Fruit fly (Drosophila melanogaster): ENCODE measurements around the gene CG45101.
A peak's percentile ranks its signal among the peaks of the same experiment; 100 is the strongest.

The CG45101 gene

DNA sequence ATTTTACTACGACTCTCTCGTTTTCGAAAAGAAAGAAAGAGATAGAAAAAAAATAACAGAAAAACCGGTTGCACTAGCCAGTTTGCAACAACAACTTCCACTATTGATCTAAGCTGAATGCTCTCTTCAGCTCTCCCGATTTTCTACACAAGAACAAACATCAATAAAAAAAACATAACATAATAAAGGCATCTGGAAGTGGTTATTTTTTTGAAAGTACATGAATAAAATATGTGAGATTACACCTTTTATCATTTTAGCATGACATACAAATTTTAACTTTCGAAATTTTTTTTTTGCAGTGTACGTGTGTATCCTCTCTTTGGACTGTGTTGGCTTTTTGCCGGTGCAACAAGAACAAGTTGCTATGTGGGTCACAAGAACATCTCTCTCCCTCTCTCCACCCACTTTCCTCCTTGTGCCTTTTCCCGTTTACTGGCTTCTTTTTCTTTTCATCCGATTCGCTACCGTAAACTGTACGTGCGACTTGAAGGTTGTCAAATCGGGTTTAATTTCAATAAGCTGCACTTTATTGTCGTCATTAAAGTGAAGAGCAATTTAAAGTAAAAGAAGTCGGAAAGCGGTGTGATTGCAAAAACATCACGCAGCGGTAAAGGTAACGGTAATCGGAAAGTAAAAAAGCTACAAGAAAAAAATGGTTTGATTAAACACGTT lies 19.9 kb downstream of the CG45101 start (continued):
- peak; percentile 73; the same call in 1 of the 4 replicates for TF ChIP-seq chinmo (GFP tag; IDR thresholded peaks at IDR 0.05; ENCODE audit: partially characterized antibody)
- TF ChIP-seq Dfd (GFP tag; optimal IDR thresholded peaks at IDR 0.05) = no peak
- peak; percentile 93 for TF ChIP-seq esg (GFP tag; conservative IDR thresholded peaks at IDR 0.05)
- TF ChIP-seq Deaf1 (tag; optimal IDR thresholded peaks at IDR 0.05) = no peak

DNA sequence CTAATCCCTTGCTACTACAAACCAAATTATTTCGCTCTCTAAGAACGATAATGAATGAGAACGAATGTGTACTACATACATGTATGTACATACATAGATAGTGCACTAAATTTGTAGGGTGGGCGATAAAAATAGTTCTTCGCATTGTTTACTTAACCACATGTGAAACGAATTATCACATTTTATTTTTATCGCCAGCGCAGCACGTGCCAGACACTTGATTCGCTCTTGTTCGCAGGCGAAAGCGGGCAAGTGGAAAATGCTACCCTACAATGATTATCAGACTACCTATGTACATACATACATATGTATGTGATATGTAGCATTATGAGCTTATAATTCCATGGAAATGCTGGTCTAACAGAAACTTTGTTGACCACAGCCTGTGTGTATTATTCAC lies 21.0 kb downstream of the CG45101 start:
- TF ChIP-seq ewg (GFP tag; optimal IDR thresholded peaks at IDR 0.05) (no peak), pros (GFP tag; optimal IDR thresholded peaks at IDR 0.05) (peak; percentile 7), chinmo (GFP tag; IDR thresholded peaks at IDR 0.05; ENCODE audit: partially characterized antibody) (0 out of 4 replicates have a peak, but pooled peaks have one; percentile 46), Ravus (GFP tag; IDR thresholded peaks at IDR 0.05) (no peak), Sry-δ (GFP tag; optimal IDR thresholded peaks at IDR 0.05) (no peak), CG17912 (GFP tag; optimal IDR thresholded peaks at IDR 0.05) (no peak), exex (tag; optimal IDR thresholded peaks at IDR 0.05) (peak; percentile 54), so (GFP tag; IDR thresholded peaks at IDR 0.05) (0 out of 3 replicates have a peak, but pooled peaks have one; percentile 31), CG2199 (GFP tag; IDR thresholded peaks at IDR 0.05) (0 out of 3 replicates have a peak, but pooled peaks have one; percentile 23), grau (tag; optimal IDR thresholded peaks at IDR 0.05) (peak; percentile 0), cwo (GFP tag; optimal IDR thresholded peaks at IDR 0.05) (peak; percentile 98), Meics (GFP tag; optimal IDR thresholded peaks at IDR 0.05) (no peak), fd3F (GFP tag; optimal IDR thresholded peaks at IDR 0.05) (peak; percentile 4), ems (GFP tag; optimal IDR thresholded peaks at IDR 0.05) (no peak), wdn (GFP tag; IDR thresholded peaks at IDR 0.05) (no peak), CG17328 (GFP tag; IDR thresholded peaks at IDR 0.05) (0 out of 2 replicates have a peak, but pooled peaks have one; percentile 11), CG15479 (GFP tag; optimal IDR thresholded peaks at IDR 0.05) (peak; percentile 48), CTCF (GFP tag; optimal IDR thresholded peaks at IDR 0.05) (no peak), CG2120 (GFP tag; optimal IDR thresholded peaks at IDR 0.05) (no peak), Hey (tag; optimal IDR thresholded peaks at IDR 0.05) (peak; percentile 99), Med (GFP tag) (peak; percentile 54), CG13775 (GFP tag; optimal IDR thresholded peaks at IDR 0.05) (no peak), sens (GFP tag) (peak; percentile 59), CG12071 (GFP tag; optimal IDR thresholded peaks at IDR 0.05) (peak; percentile 50), dm (GFP tag; optimal IDR thresholded peaks at IDR 0.05) (peak; percentile 29), cg (GFP tag; optimal IDR thresholded peaks at IDR 0.05) (peak; percentile 46), eyg (GFP tag; optimal IDR thresholded peaks at IDR 0.05) (no peak), sug (tag; optimal IDR thresholded peaks at IDR 0.05) (peak; percentile 92), CG6813 (GFP tag; optimal IDR thresholded peaks at IDR 0.05) (peak; percentile 41), CG1603 (tag; optimal IDR thresholded peaks at IDR 0.05) (peak; percentile 10), bigmax (GFP tag; optimal IDR thresholded peaks at IDR 0.05) (peak; percentile 63), fd64A (GFP tag; optimal IDR thresholded peaks at IDR 0.05) (peak; percentile 42), twi (tag; optimal IDR thresholded peaks at IDR 0.05) (peak; percentile 80), kah (GFP tag; optimal IDR thresholded peaks at IDR 0.05) (peak; percentile 84), wek (GFP tag; optimal IDR thresholded peaks at IDR 0.05) (peak; percentile 28), Mes4 (GFP tag; optimal IDR thresholded peaks at IDR 0.05) (no peak), mirr (GFP tag; optimal IDR thresholded peaks at IDR 0.05) (peak; percentile 80), eve (GFP tag; optimal IDR thresholded peaks at IDR 0.05) (peak in 1 of 2 experiments; percentile 26), CG10431 (GFP tag; optimal IDR thresholded peaks at IDR 0.05) (no peak), sr (GFP tag; IDR thresholded peaks at IDR 0.05) (no peak), vfl (GFP tag; optimal IDR thresholded peaks at IDR 0.05) (no peak), CG15514 (GFP tag; optimal IDR thresholded peaks at IDR 0.05) (peak; percentile 27), CG11504 (tag; optimal IDR thresholded peaks at IDR 0.05) (no peak), nmo (GFP tag; optimal IDR thresholded peaks at IDR 0.05) (no peak), CG7745 (tag; optimal IDR thresholded peaks at IDR 0.05) (peak; percentile 37)

Measured in whole organism, embryonic.